Worm (Caenorhabditis elegans): Measurements from ENCODE around the gene F44E5.2.

The F44E5.2 gene

ce11 chrII:11747889-11748288, 18.7 kb upstream of the F44E5.2 start:
- TF ChIP-seq hlh-8 (tag; optimal IDR thresholded peaks at IDR 0.05) (no peak), nfya-1 (tag; optimal IDR thresholded peaks at IDR 0.05) (peak; percentile 18)

ce11 chrII:11748494-11748893, 18.1 kb upstream of the F44E5.2 start, which contains the start of the genes F44E5.17 and gpb-1:
Gene F44E5.17 (minus strand): TSS chrII:11748594.
Gene gpb-1 (minus strand): TSS chrII:11748611.
- TF ChIP-seq C38D4.7 (GFP tag; optimal IDR thresholded peaks at IDR 0.05) (no peak), unc-86 (tag; optimal IDR thresholded peaks at IDR 0.05) (no peak), unc-3 (GFP tag; conservative IDR thresholded peaks at IDR 0.05) (no peak), unc-3 (tag; optimal IDR thresholded peaks at IDR 0.05) (no peak)

- TF ChIP-seq ceh-6 (GFP tag; optimal IDR thresholded peaks at IDR 0.05): peak; percentile 25
- TF ChIP-seq madf-2 (tag; optimal IDR thresholded peaks at IDR 0.05): no peak
- TF ChIP-seq ceh-14 (tag; optimal IDR thresholded peaks at IDR 0.05): peak; percentile 83
- peak; percentile 82 for TF ChIP-seq F13H6.1 (tag; optimal IDR thresholded peaks at IDR 0.05)
- peak; percentile 74 for TF ChIP-seq hlh-8 (tag; optimal IDR thresholded peaks at IDR 0.05)
- no peak for TF ChIP-seq ama-1 (optimal IDR thresholded peaks at IDR 0.05)
- TF ChIP-seq pat-9 (tag; optimal IDR thresholded peaks at IDR 0.05): no peak
- TF ChIP-seq tbx-7 (tag; optimal IDR thresholded peaks at IDR 0.05): peak; percentile 18
- TF ChIP-seq nhr-232 (tag; optimal IDR thresholded peaks at IDR 0.05): no peak
- no peak for TF ChIP-seq ttx-3 (tag; optimal IDR thresholded peaks at IDR 0.05)
- peak; percentile 37 for TF ChIP-seq eyg-1 (tag; optimal IDR thresholded peaks at IDR 0.05)
- TF ChIP-seq ceh-34 (tag; optimal IDR thresholded peaks at IDR 0.05): peak; percentile 94
- peak; percentile 84 for TF ChIP-seq unc-42 (tag; optimal IDR thresholded peaks at IDR 0.05)
- TF ChIP-seq ceh-24 (tag; optimal IDR thresholded peaks at IDR 0.05): no peak
- peak; percentile 13 for TF ChIP-seq lim-6 (tag; optimal IDR thresholded peaks at IDR 0.05)
- peak; percentile 93 for TF ChIP-seq ceh-48 (tag; optimal IDR thresholded peaks at IDR 0.05)
- peak; percentile 81 for TF ChIP-seq syd-9 (tag; optimal IDR thresholded peaks at IDR 0.05)
- TF ChIP-seq sdc-2 (tag; optimal IDR thresholded peaks at IDR 0.05): peak; percentile 62
- TF ChIP-seq ceh-30 (tag; optimal IDR thresholded peaks at IDR 0.05): peak; percentile 35
- TF ChIP-seq Y22D7AL.16 (tag; optimal IDR thresholded peaks at IDR 0.05): no peak
- TF ChIP-seq rnt-1 (tag; optimal IDR thresholded peaks at IDR 0.05): peak; percentile 89
- TF ChIP-seq C08G9.2 (tag; optimal IDR thresholded peaks at IDR 0.05): peak; percentile 55
- peak; percentile 68 for TF ChIP-seq ceh-19 (GFP tag; optimal IDR thresholded peaks at IDR 0.05)
- TF ChIP-seq odd-2 (tag; optimal IDR thresholded peaks at IDR 0.05): no peak
- TF ChIP-seq nhr-11 (tag; optimal IDR thresholded peaks at IDR 0.05): no peak
- peak; percentile 48 for TF ChIP-seq fax-1 (tag; optimal IDR thresholded peaks at IDR 0.05)
- peak; percentile 77 for TF ChIP-seq dve-1 (tag; optimal IDR thresholded peaks at IDR 0.05)
- TF ChIP-seq fkh-6 (tag; optimal IDR thresholded peaks at IDR 0.05): peak; percentile 30
- TF ChIP-seq zip-5 (tag; optimal IDR thresholded peaks at IDR 0.05): peak; percentile 1
- peak; percentile 90 for TF ChIP-seq tbx-2 (tag; optimal IDR thresholded peaks at IDR 0.05)
- peak; percentile 80 for TF ChIP-seq unc-55 (GFP tag; optimal IDR thresholded peaks at IDR 0.05)
- TF ChIP-seq ceh-22 (tag; optimal IDR thresholded peaks at IDR 0.05): peak; percentile 53
- peak; percentile 1; the same call in 1 of the 2 replicates for TF ChIP-seq sox-2 (GFP tag; IDR thresholded peaks at IDR 0.05)
- TF ChIP-seq hlh-6 (tag; optimal IDR thresholded peaks at IDR 0.05): no peak
- TF ChIP-seq ahr-1 (tag; optimal IDR thresholded peaks at IDR 0.05): peak; percentile 20
- TF ChIP-seq C38D4.7 (GFP tag; optimal IDR thresholded peaks at IDR 0.05): no peak
- TF ChIP-seq lin-11 (tag; optimal IDR thresholded peaks at IDR 0.05): peak; percentile 30
- peak; percentile 28 for TF ChIP-seq pqm-1 (tag; optimal IDR thresholded peaks at IDR 0.05)
- TF ChIP-seq ztf-16 (tag; optimal IDR thresholded peaks at IDR 0.05): peak; percentile 55
- TF ChIP-seq pha-4 (tag; optimal IDR thresholded peaks at IDR 0.05): no peak
- TF ChIP-seq ets-4 (tag; optimal IDR thresholded peaks at IDR 0.05): peak; percentile 78
- TF ChIP-seq ceh-45 (GFP tag; IDR thresholded peaks at IDR 0.05): no peak; the same call in 1 of the 2 replicates
- peak; percentile 61 for TF ChIP-seq pha-2 (tag; optimal IDR thresholded peaks at IDR 0.05)
- no peak for TF ChIP-seq ceh-9 (tag; optimal IDR thresholded peaks at IDR 0.05)
- peak; percentile 89 for TF ChIP-seq ref-2 (tag; optimal IDR thresholded peaks at IDR 0.05)
Observed at ce11 chrII:11749490-11750172, 16.9 kb upstream of the F44E5.2 start.
